Worm (Caenorhabditis elegans) whole organism, mixed stage, embryonic: Measurements from ENCODE around the gene F35E12.6.

ENCODE experiments used
- bed-3 ChIP-seq: fragments of 200-800 bp; sonication (Bioruptor generic); optimal IDR thresholded peaks from 3 replicates; lab custom pipeline; 2018; ENCODE audit warnings: mild to moderate bottlenecking, missing genetic modification characterization, moderate library complexity, missing compliant biosample characterization
- blmp-1 ChIP-seq: fragments of 150-350 bp; optimal IDR thresholded peaks from 2 replicates; lab custom pipeline; 2014; ENCODE audit warnings: missing biosample characterization, missing genetic modification characterization
- ceh-39 ChIP-seq: fragments of 150-350 bp; optimal IDR thresholded peaks from 2 replicates; lab custom pipeline; 2014; ENCODE audit warnings: missing biosample characterization, missing genetic modification characterization
- elt-1 ChIP-seq: sonication (generic microtip); optimal IDR thresholded peaks from 2 replicates; lab custom pipeline; 2017; ENCODE audit warnings: missing genetic modification characterization, mild to moderate bottlenecking, missing compliant biosample characterization, antibody characterized with exemption, moderate library complexity, borderline replicate concordance; ENCODE audit not compliant: insufficient read depth
- nhr-12 ChIP-seq: fragments of 150-350 bp; optimal IDR thresholded peaks from 2 replicates; lab custom pipeline; 2014; ENCODE audit warnings: missing biosample characterization, missing genetic modification characterization
- nhr-237 ChIP-seq: fragments of 150-350 bp; optimal IDR thresholded peaks from 2 replicates; lab custom pipeline; 2014; ENCODE audit warnings: missing biosample characterization, missing genetic modification characterization
- pha-4 ChIP-seq: fragments of 150-350 bp; optimal IDR thresholded peaks from 2 replicates; lab custom pipeline; 2018; ENCODE audit warnings: missing biosample characterization, missing genetic modification reagents, missing genetic modification characterization
- snpc-4 ChIP-seq: fragments of 150-350 bp; optimal IDR thresholded peaks from 2 replicates; lab custom pipeline; 2014; ENCODE audit warnings: missing biosample characterization, missing genetic modification characterization
- tbx-8 ChIP-seq: fragments of 200-800 bp; sonication (Bioruptor generic); optimal IDR thresholded peaks from 2 replicates; lab custom pipeline; 2018; ENCODE audit warnings: mild to moderate bottlenecking, missing genetic modification characterization, moderate library complexity, missing compliant biosample characterization
- ztf-11 ChIP-seq: fragments of 150-350 bp; optimal IDR thresholded peaks from 2 replicates; lab custom pipeline; 2014; ENCODE audit warnings: missing biosample characterization, missing genetic modification characterization

DNA sequence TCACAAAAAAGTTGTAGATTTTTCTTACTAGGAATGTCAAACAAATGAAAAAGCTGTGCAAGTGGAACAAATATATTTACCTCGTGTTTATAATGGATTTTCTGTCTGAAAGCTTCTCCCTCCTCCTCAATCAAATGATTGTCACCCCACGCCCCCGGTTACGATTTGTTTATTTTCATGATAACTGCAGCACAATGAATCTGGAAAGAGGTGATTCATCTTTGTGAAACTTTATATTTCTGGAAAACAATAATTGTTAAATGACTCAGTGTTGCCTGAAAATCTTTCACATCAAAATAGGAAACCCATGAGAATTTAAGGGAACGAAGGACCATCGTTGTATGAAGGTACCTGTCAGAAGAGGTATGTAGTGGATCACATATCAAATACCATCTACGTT is 12.6 kb upstream of the F35E12.6 start, which contains the start of gene F35E12.10:
- TF ChIP-seq blmp-1 (tag; lab: Kevin White, UChicago) (no peak), nhr-12 (tag; lab: Kevin White, UChicago) (no peak), snpc-4 (tag; lab: Kevin White, UChicago) (no peak), tbx-8 (GFP tag; lab: Kevin White, UChicago) (no peak), elt-1 (tag; lab: Kevin White, UChicago) (no peak), nhr-237 (tag; lab: Kevin White, UChicago) (no peak), ceh-39 (no peak), pha-4 (tag; lab: Kevin White, UChicago) (no peak), bed-3 (GFP tag; lab: Kevin White, UChicago) (no peak), ztf-11 (tag; lab: Kevin White, UChicago) (no peak)
